Fruit fly (Drosophila melanogaster) whole organism: ENCODE measurements around the gene Eip93F.

Source experiments
- CG8478 ChIP-seq: fragments of >200 bp; optimal IDR thresholded peaks from 2 replicates; lab custom pipeline; 2018; ENCODE audit warnings: inconsistent platforms
- Dll ChIP-seq: fragments of >200 bp; optimal IDR thresholded peaks from 2 replicates; lab custom pipeline; 2017
- EcR ChIP-seq, 2 experiments: fragments of >200 bp; optimal IDR thresholded peaks; 2 replicates each; lab custom pipeline; 2017; ENCODE audit warnings: missing biosample characterization in 2 of 2, missing genetic modification characterization in 2 of 2, missing genetic modification reagents in 2 of 2
- pan ChIP-seq: fragments of >200 bp; optimal IDR thresholded peaks from 2 replicates; lab custom pipeline; 2017

DNA sequence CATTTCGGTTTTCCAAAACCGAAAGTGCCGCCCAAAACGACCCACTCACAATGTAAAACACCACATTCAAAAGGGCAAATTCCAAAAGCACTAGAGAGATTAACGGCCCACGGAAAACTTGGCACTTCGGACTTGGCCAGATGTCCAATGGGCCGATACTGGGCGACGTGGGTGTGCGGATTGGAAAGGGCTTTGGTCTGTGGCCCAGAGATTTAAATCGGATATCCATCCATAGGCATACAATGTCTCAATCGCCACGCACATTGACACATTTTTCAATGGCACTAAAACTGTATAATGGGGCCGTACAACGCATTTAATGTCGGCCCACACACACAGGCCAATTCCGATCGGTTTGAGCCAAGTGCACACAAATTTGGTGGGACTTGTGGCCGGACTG lies 91.5 kb downstream of the Eip93F start:
- no peak for TF ChIP-seq EcR (GFP tag; optimal IDR thresholded peaks at IDR 0.05; lab: Kevin White, UChicago)
- TF ChIP-seq CG8478 (lab: Kevin White, UChicago): no peak
- no peak for TF ChIP-seq pan
- no peak for TF ChIP-seq Dll
